Worm (Caenorhabditis elegans) whole organism, L3 larva: ENCODE data around the gene idpb-2.

ENCODE experiments used
- aly-2 ChIP-seq: fragments of 150-350 bp; optimal IDR thresholded peaks from 2 replicates; lab custom pipeline; 2014; ENCODE audit warnings: missing biosample characterization, missing genetic modification characterization
- ceh-16 ChIP-seq: sonication (generic microtip); optimal IDR thresholded peaks from 2 replicates; lab custom pipeline; 2017; ENCODE audit warnings: missing biosample characterization, missing genetic modification characterization
- ceh-9 ChIP-seq: sonication (generic microtip); optimal IDR thresholded peaks from 2 replicates; lab custom pipeline; 2018; ENCODE audit warnings: missing biosample characterization, missing genetic modification characterization
- daf-12 ChIP-seq: fragments of 150-350 bp; optimal IDR thresholded peaks from 2 replicates; lab custom pipeline; 2014; ENCODE audit warnings: missing biosample characterization, missing genetic modification reagents, missing genetic modification characterization
- egl-27 ChIP-seq: sonication (generic microtip); optimal IDR thresholded peaks from 4 replicates; lab custom pipeline; 2017; ENCODE audit warnings: missing biosample characterization, missing genetic modification reagents, missing genetic modification characterization
- egl-5 ChIP-seq: fragments of 150-350 bp; optimal IDR thresholded peaks from 2 replicates; lab custom pipeline; 2017; ENCODE audit warnings: missing biosample characterization, missing genetic modification reagents, missing genetic modification characterization, inconsistent platforms
- elt-1 ChIP-seq: fragments of 150-350 bp; optimal IDR thresholded peaks from 2 replicates; lab custom pipeline; 2014; ENCODE audit warnings: missing biosample characterization, missing genetic modification characterization
- elt-2 ChIP-seq: sonication (generic microtip); optimal IDR thresholded peaks from 2 replicates; lab custom pipeline; 2016; ENCODE audit warnings: missing genetic modification reagents, mild to moderate bottlenecking, missing genetic modification characterization, missing compliant biosample characterization
- elt-3 ChIP-seq, 3 experiments: fragments of 150-350 bp in 1 of 3; sonication (generic microtip) in 2 of 3; optimal IDR thresholded peaks; 2 replicates in 2 of 3; 4 replicates in 1 of 3; lab custom pipeline; 2014 to 2017; ENCODE audit warnings: missing biosample characterization in 3 of 3, missing genetic modification characterization in 3 of 3
- eor-1 ChIP-seq, 2 experiments: fragments of 150-350 bp; optimal IDR thresholded peaks; 2 replicates each; lab custom pipeline; 2014 to 2018; ENCODE audit warnings: missing biosample characterization in 2 of 2, missing genetic modification characterization in 2 of 2
- fos-1 ChIP-seq: fragments of 150-350 bp; optimal IDR thresholded peaks from 2 replicates; lab custom pipeline; 2014; ENCODE audit warnings: missing biosample characterization, missing genetic modification characterization
- jun-1 ChIP-seq: fragments of 150-350 bp; optimal IDR thresholded peaks from 2 replicates; lab custom pipeline; 2014; ENCODE audit warnings: missing biosample characterization, missing genetic modification reagents, missing genetic modification characterization
- lin-15B ChIP-seq: fragments of 150-350 bp; optimal IDR thresholded peaks from 2 replicates; lab custom pipeline; 2014; ENCODE audit warnings: missing biosample characterization, missing genetic modification characterization
- lin-39 ChIP-seq: fragments of 150-350 bp; optimal IDR thresholded peaks from 2 replicates; lab custom pipeline; 2018; ENCODE audit warnings: missing biosample characterization, missing genetic modification reagents, missing genetic modification characterization
- lsy-12 ChIP-seq: sonication (generic microtip); optimal IDR thresholded peaks from 2 replicates; lab custom pipeline; 2016; ENCODE audit warnings: mild to moderate bottlenecking, missing genetic modification characterization, missing compliant biosample characterization
- mml-1 ChIP-seq: fragments of 150-350 bp; sonication (generic microtip); optimal IDR thresholded peaks from 3 replicates; lab custom pipeline; 2014; ENCODE audit warnings: missing biosample characterization, missing genetic modification characterization
- nfya-1 ChIP-seq: sonication (generic microtip); optimal IDR thresholded peaks from 2 replicates; lab custom pipeline; 2017; ENCODE audit warnings: missing genetic modification characterization, mild to moderate bottlenecking, missing compliant biosample characterization, antibody characterized with exemption, moderate library complexity; ENCODE audit not compliant: insufficient read depth
- nhr-11 ChIP-seq: fragments of 150-350 bp; optimal IDR thresholded peaks from 2 replicates; lab custom pipeline; 2014; ENCODE audit warnings: missing biosample characterization, missing genetic modification characterization
- nhr-23 ChIP-seq: fragments of 150-350 bp; optimal IDR thresholded peaks from 2 replicates; lab custom pipeline; 2014; ENCODE audit warnings: missing biosample characterization, missing genetic modification reagents, missing genetic modification characterization
- nhr-237 ChIP-seq: fragments of 150-350 bp; optimal IDR thresholded peaks from 2 replicates; lab custom pipeline; 2014; ENCODE audit warnings: missing biosample characterization, missing genetic modification characterization
- nhr-25 ChIP-seq: sonication (generic microtip); optimal IDR thresholded peaks from 2 replicates; lab custom pipeline; 2017; ENCODE audit warnings: missing biosample characterization, missing genetic modification characterization
- nhr-28 ChIP-seq: fragments of 150-350 bp; optimal IDR thresholded peaks from 2 replicates; lab custom pipeline; 2014; ENCODE audit warnings: missing biosample characterization, missing genetic modification characterization
- nhr-43 ChIP-seq: sonication (generic microtip); optimal IDR thresholded peaks from 2 replicates; lab custom pipeline; 2016; ENCODE audit warnings: mild to moderate bottlenecking, missing genetic modification characterization, missing compliant biosample characterization; ENCODE audit not compliant: poor library complexity, severe bottlenecking
- pha-4 ChIP-seq: fragments of 150-350 bp; optimal IDR thresholded peaks from 2 replicates; lab custom pipeline; 2014; ENCODE audit warnings: missing biosample characterization, missing genetic modification reagents, missing genetic modification characterization
- pqm-1 ChIP-seq: fragments of 150-350 bp; optimal IDR thresholded peaks from 2 replicates; lab custom pipeline; 2017; ENCODE audit warnings: missing biosample characterization, missing genetic modification characterization, inconsistent platforms
- sea-2 ChIP-seq: fragments of 150-350 bp; sonication (generic microtip); optimal IDR thresholded peaks from 4 replicates; lab custom pipeline; 2014; ENCODE audit warnings: missing biosample characterization, missing genetic modification reagents, missing genetic modification characterization
- skn-1 ChIP-seq: fragments of 150-350 bp; optimal IDR thresholded peaks from 2 replicates; lab custom pipeline; 2014; ENCODE audit warnings: missing biosample characterization, missing genetic modification characterization
- snpc-4 ChIP-seq: fragments of 150-350 bp; optimal IDR thresholded peaks from 2 replicates; lab custom pipeline; 2014; ENCODE audit warnings: missing biosample characterization, missing genetic modification characterization
- unc-39 ChIP-seq: sonication (generic microtip); optimal IDR thresholded peaks from 4 replicates; lab custom pipeline; 2017; ENCODE audit warnings: missing biosample characterization, missing genetic modification characterization
- unc-62 ChIP-seq: fragments of 150-350 bp; sonication (generic microtip); optimal IDR thresholded peaks from 4 replicates; lab custom pipeline; 2014; ENCODE audit warnings: missing biosample characterization, missing genetic modification reagents, missing genetic modification characterization
- zag-1 ChIP-seq: fragments of 150-350 bp; optimal IDR thresholded peaks from 2 replicates; lab custom pipeline; 2014; ENCODE audit warnings: missing biosample characterization, missing genetic modification characterization
- ztf-11 ChIP-seq: fragments of 150-350 bp; optimal IDR thresholded peaks from 2 replicates; lab custom pipeline; 2014; ENCODE audit warnings: missing biosample characterization, missing genetic modification characterization
- ztf-4 ChIP-seq: fragments of 150-350 bp; optimal IDR thresholded peaks from 2 replicates; lab custom pipeline; 2014; ENCODE audit warnings: missing biosample characterization, missing genetic modification characterization

Gene idpb-2

ce11 chrII:5103784-5104457 is 34.5 kb upstream of the idpb-2 start, which contains the start of the genes C04G6.11 and mpk-2:
Gene C04G6.11 (minus strand): TSS chrII:5103834.
Gene mpk-2 (plus strand): TSS chrII:5104118.
- TF ChIP-seq nhr-11 (tag; lab: Kevin White, UChicago): no peak
- peak; percentile 42 for TF ChIP-seq pqm-1 (tag; lab: Kevin White, UChicago)
- peak; percentile 99 for TF ChIP-seq elt-2 (tag; lab: Kevin White, UChicago)
- TF ChIP-seq jun-1 (tag; lab: Kevin White, UChicago): peak; percentile 33
- TF ChIP-seq pha-4: peak; percentile 27

DNA sequence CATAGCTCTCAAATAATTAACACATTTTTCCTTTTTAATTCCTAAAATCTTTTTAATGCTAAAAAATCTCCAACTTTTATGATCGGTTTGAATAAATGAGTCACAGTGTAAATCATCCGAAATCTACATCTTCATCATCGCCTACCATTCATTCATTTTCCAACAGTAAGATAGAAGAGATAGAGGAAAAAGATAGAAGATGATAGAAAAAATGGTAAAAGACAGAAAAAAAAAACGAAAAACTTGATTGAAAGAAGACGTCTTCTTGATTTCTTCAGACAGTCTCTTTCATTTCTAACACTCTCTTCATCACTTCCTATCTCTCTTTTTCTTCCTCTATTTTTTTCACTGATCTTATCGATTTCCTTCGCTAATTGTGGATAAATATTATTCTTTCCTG is 33.8 kb upstream of the idpb-2 start:
- TF ChIP-seq nhr-43 (tag; lab: Kevin White, UChicago) (no peak), elt-1 (tag; lab: Kevin White, UChicago) (peak; percentile 88), lsy-12 (tag; lab: Kevin White, UChicago) (no peak), lin-39 (tag; lab: Kevin White, UChicago) (no peak), elt-3 (tag; optimal IDR thresholded peaks at IDR 0.05; lab: Kevin White, UChicago) (no peak), nhr-23 (no peak), eor-1 (tag; optimal IDR thresholded peaks at IDR 0.05; lab: Kevin White, UChicago) (no peak), ceh-9 (tag; lab: Kevin White, UChicago) (no peak), ztf-11 (no peak), nhr-28 (no peak), zag-1 (tag; lab: Kevin White, UChicago) (no peak), nhr-25 (tag; lab: Kevin White, UChicago) (peak; percentile 3), daf-12 (no peak)

ce11 chrII:5101701-5102100 is 32.3 kb upstream of the idpb-2 start, which contains the start of the genes idpb-3 and idpb-1:
Gene idpb-3 (minus strand): TSS chrII:5101801.
Gene idpb-1 (plus strand): TSS chrII:5101984.
- TF ChIP-seq unc-39 (tag; lab: Kevin White, UChicago) (no peak), aly-2 (tag; lab: Kevin White, UChicago) (no peak), jun-1 (tag; lab: Kevin White, UChicago) (no peak), ceh-16 (tag; lab: Kevin White, UChicago) (no peak), elt-1 (tag; lab: Kevin White, UChicago) (no peak), sea-2 (GFP tag; lab: Kevin White, UChicago) (no peak), zag-1 (tag; lab: Kevin White, UChicago) (no peak), lsy-12 (tag; lab: Kevin White, UChicago) (no peak), egl-5 (tag; lab: Kevin White, UChicago) (no peak), snpc-4 (tag; lab: Kevin White, UChicago) (no peak), nfya-1 (tag; lab: Kevin White, UChicago) (no peak), unc-62 (GFP tag; lab: Kevin White, UChicago) (no peak), eor-1 (tag; optimal IDR thresholded peaks at IDR 0.05; lab: Kevin White, UChicago) (no peak), nhr-237 (tag; lab: Kevin White, UChicago) (no peak), nhr-11 (tag; lab: Kevin White, UChicago) (no peak), ztf-4 (tag; lab: Kevin White, UChicago) (no peak)

DNA sequence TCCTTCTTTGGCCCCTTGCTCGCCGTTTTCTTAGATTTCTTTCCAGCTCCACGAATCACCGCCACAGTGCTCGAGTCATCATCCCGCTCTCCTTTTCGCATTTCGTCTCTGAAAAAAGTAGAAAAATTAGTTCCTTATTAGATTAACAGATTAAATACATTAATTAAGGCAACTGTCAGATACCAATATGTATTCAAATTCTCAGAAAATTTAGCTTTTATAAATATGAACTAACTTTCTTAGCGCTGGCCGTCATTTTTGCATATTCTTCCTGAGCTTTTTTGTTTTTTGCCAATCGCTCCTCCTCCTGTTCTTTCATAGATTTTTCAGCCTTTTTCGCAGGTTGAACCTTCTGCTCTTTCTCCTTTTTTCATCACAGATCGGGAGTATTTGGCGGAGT is 30.2 kb upstream of the idpb-2 start, which contains the start of gene C04G6.6:
Gene C04G6.6, minus strand, starts transcription at position 101 of the 400 bp plus-strand sequence.
- no peak for TF ChIP-seq lin-15B
- no peak for TF ChIP-seq fos-1
- TF ChIP-seq egl-5 (tag; lab: Kevin White, UChicago): no peak
- TF ChIP-seq elt-1 (tag; lab: Kevin White, UChicago): no peak
- no peak for TF ChIP-seq lsy-12 (tag; lab: Kevin White, UChicago)
- TF ChIP-seq mml-1: no peak
- TF ChIP-seq nhr-237 (tag; lab: Kevin White, UChicago): no peak
- no peak for TF ChIP-seq elt-2 (tag; lab: Kevin White, UChicago)
- no peak for TF ChIP-seq egl-27
- TF ChIP-seq nhr-43 (tag; lab: Kevin White, UChicago): no peak

DNA sequence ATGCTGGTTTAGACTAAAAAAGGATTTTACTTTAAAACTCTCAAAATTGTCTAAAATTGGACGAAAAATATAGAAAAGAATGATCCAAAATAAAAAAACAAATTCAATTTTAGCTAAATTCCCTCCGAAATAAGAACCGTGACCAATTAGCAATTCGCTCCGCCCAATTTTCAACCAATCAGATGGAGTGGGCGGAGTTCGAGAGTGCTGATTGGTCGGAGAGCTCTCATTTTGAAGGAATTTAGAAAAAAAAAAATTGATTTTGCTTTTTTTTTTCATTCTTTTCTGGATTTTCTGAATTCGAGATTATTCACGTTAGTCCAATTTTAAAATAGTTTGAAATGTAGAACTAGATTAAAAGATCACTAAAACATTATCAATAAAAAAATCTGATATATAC is 29.6 kb upstream of the idpb-2 start:
- TF ChIP-seq skn-1 (tag; lab: Kevin White, UChicago) (no peak), nfya-1 (tag; lab: Kevin White, UChicago) (peak; percentile 86)
- TF ChIP-seq, all 47 proteins: peak for 1
